Fruit fly (Drosophila melanogaster): ENCODE results near the gene Spn27A.

Spn27A gene

DNA sequence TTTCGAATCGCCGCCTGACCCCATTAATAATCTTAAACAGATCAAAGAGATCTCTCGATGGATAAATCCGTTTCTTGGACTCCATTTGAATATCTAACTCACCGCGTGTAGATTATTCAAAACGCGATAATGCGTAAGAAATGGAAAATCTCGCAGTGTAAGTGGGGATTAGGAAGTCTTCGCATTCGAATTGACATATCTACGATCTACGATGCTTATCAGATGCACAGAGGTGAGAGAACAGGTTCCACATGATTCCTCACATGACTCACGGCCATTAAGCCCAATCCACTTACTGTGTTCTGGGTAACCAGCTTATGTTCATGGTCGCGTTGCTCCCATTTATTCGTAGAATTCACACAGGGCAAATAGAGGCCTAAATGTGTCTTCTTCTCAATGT, 23.1 kb upstream of the Spn27A start:
- TF ChIP-seq bab1 (GFP tag; optimal IDR thresholded peaks at IDR 0.05) (no peak), CG33017 (tag; optimal IDR thresholded peaks at IDR 0.05) (no peak), CG12768 (GFP tag; optimal IDR thresholded peaks at IDR 0.05) (no peak), tj (GFP tag; optimal IDR thresholded peaks at IDR 0.05) (no peak), CG14711 (tag; optimal IDR thresholded peaks at IDR 0.05) (no peak), cnc (optimal IDR thresholded peaks at IDR 0.05) (no peak), Hr96 (GFP tag; optimal IDR thresholded peaks at IDR 0.05) (no peak)

DNA sequence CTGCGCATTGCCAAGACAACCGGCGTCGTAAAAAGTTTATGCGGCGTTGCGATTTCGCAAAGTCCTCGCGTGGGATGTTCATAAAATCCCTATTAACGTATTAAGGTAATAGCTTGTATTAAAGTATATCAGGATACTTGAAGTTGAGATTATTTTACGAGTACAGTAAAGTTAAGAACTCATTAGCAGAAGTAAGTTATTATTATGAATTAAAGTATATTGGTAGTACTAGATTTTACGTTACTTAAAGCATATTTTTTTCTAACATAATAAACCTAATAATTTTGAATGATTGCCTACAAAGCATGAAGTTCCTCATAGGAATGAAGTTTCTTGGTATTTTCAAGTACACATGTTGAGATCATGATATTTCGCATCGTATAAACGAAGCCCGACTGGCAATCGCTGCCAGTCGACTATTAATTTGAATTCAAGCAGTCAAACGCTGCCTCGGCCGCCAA, 20.7 kb upstream of the Spn27A start:
- TF ChIP-seq CG1620 (GFP tag; optimal IDR thresholded peaks at IDR 0.05) (no peak), Mnt (GFP tag; optimal IDR thresholded peaks at IDR 0.05) (no peak), CG14711 (tag; optimal IDR thresholded peaks at IDR 0.05) (no peak), CG5204 (GFP tag; optimal IDR thresholded peaks at IDR 0.05) (no peak), tj (GFP tag; optimal IDR thresholded peaks at IDR 0.05) (no peak), CG33017 (tag; optimal IDR thresholded peaks at IDR 0.05) (no peak), CG7101 (tag; optimal IDR thresholded peaks at IDR 0.05) (no peak), pad (GFP tag; optimal IDR thresholded peaks at IDR 0.05) (no peak), ovo (GFP tag; optimal IDR thresholded peaks at IDR 0.05) (no peak), CG11617 (GFP tag; optimal IDR thresholded peaks at IDR 0.05) (no peak), cic (GFP tag; optimal IDR thresholded peaks at IDR 0.05) (no peak)

DNA sequence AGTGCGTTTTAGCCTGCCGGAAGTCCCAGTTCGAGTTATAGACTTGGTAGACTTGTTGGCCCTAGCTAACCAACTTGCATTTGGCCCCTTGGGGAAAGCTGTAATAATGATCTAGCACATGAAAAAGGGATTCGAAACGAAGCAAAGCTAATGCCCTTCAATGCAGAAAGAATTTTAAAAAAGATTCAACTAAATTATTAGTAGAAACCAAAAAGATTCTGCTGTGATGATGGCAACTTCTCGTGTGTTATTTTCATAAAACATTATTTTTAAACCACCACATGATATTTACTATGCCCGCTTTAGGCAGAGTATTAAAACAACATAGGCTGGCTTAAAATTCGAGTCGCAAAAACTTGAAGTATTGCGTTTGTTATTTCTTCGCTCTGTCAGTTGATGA, 18.9 kb upstream of the Spn27A start:
- no peak for TF ChIP-seq toe (GFP tag; optimal IDR thresholded peaks at IDR 0.05)
- no peak for TF ChIP-seq CG7101 (tag; optimal IDR thresholded peaks at IDR 0.05)

DNA sequence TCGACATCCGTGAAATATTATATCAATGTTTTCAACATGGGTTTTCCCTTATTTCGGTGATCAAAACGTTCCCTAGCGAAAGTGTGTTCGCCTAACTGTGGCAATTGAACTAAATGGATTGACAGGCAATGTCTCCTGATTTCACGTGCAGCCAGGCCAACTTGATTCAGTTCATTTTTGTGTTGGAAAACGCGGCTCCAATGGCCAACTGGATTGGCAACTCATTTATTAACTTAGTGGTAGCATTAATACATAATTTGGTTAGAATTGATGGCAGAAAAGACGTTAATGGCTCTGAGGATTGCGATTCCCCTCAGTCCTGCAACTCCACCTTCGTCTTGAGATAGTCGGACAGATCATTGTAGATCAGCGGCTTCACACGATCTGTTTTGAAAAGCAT, 13.5 kb upstream of the Spn27A start, which contains the start of gene CG11327:
CG11327 (minus strand) TSS at position 101 of the 400 bp plus-strand sequence.
- no peak for TF ChIP-seq CG12768 (GFP tag; optimal IDR thresholded peaks at IDR 0.05)
- no peak for TF ChIP-seq cic (GFP tag; optimal IDR thresholded peaks at IDR 0.05)
- no peak for TF ChIP-seq pad (GFP tag; optimal IDR thresholded peaks at IDR 0.05)
- TF ChIP-seq tj (GFP tag; optimal IDR thresholded peaks at IDR 0.05) = no peak
- no peak for TF ChIP-seq CG7101 (tag; optimal IDR thresholded peaks at IDR 0.05)
- TF ChIP-seq CG11617 (GFP tag; optimal IDR thresholded peaks at IDR 0.05) = no peak
- no peak for TF ChIP-seq bab1 (GFP tag; optimal IDR thresholded peaks at IDR 0.05)
- no peak for TF ChIP-seq CG7045 (GFP tag; optimal IDR thresholded peaks at IDR 0.05)
- TF ChIP-seq Hr96 (GFP tag; optimal IDR thresholded peaks at IDR 0.05) = no peak
- no peak for TF ChIP-seq kay (GFP tag; ENCODE audit: borderline replicate concordance)
- TF ChIP-seq Crg-1 (GFP tag; optimal IDR thresholded peaks at IDR 0.05) = no peak

DNA sequence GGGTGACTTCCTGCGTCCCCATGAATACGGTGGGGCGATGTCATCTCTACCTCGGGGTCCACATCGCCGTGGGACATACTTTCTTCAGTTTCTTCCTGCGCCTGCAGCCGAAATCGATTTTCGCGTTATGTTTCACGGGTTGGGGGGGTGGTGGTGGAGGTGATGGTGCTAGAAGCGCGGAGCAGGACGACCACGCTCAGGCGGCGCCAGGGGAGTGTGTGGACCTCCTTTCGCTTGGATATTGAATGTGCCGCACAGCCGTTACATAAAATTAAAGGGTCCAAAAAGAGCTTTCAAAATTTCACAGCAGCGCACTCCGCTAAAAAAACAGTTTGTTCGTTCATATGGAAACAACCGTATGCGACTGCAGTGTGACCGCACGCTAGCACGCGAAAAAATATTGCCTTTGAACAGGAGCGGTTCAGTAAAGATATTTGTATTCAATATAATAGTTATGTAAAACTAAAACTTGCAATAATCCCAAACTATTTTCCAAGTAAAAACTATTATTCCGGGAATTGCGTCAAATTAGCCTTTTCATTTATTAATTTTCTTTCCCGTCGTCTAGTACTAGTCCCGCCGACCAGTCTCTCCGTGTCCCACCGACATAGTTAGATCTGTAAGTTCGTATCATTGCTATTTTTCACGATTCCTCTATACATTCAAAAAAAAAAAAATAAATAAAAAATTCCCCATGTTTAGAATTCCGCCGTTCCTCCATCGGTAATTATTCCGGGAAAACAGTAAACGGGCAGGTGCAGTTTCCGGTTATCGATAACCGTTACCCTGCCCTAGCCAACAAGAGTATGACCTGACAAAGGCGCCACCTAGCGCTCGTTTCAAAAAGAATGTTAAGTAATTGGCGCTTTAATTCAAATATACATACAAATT, 11.1 kb upstream of the Spn27A start, which contains the start of gene Nhe3:
Nhe3 (minus strand) TSS at position 373 of the 891 bp plus-strand sequence.
- peak; percentile 83 for TF ChIP-seq CG11617 (GFP tag; optimal IDR thresholded peaks at IDR 0.05)
- TF ChIP-seq CG14711 (tag; optimal IDR thresholded peaks at IDR 0.05) = peak; percentile 60
- peak; percentile 49 for TF ChIP-seq tj (GFP tag; optimal IDR thresholded peaks at IDR 0.05)
- peak; percentile 48 for TF ChIP-seq Crg-1 (GFP tag; optimal IDR thresholded peaks at IDR 0.05)
- peak; percentile 58 for TF ChIP-seq Clk (GFP tag; optimal IDR thresholded peaks at IDR 0.05)
- peak; percentile 81 for TF ChIP-seq CG5204 (GFP tag; optimal IDR thresholded peaks at IDR 0.05)
- TF ChIP-seq Mnt (GFP tag; optimal IDR thresholded peaks at IDR 0.05) = peak; percentile 86
- TF ChIP-seq cic (GFP tag; optimal IDR thresholded peaks at IDR 0.05) = peak; percentile 34
- peak; percentile 59 for TF ChIP-seq CG1620 (GFP tag; optimal IDR thresholded peaks at IDR 0.05)
- peak; percentile 75 for TF ChIP-seq CG12768 (GFP tag; optimal IDR thresholded peaks at IDR 0.05)
- TF ChIP-seq Hr96 (GFP tag; optimal IDR thresholded peaks at IDR 0.05) = peak; percentile 73
- peak; percentile 67 for TF ChIP-seq pad (GFP tag; optimal IDR thresholded peaks at IDR 0.05)
- peak; percentile 60 for TF ChIP-seq bab1 (GFP tag; optimal IDR thresholded peaks at IDR 0.05)
- TF ChIP-seq CG33017 (tag; optimal IDR thresholded peaks at IDR 0.05) = peak; percentile 46
- no peak for TF ChIP-seq toe (GFP tag; optimal IDR thresholded peaks at IDR 0.05)
- peak; percentile 68 for TF ChIP-seq CG7045 (GFP tag; optimal IDR thresholded peaks at IDR 0.05)
- TF ChIP-seq cnc (optimal IDR thresholded peaks at IDR 0.05) = no peak
- TF ChIP-seq ovo (GFP tag; optimal IDR thresholded peaks at IDR 0.05) = peak; percentile 85
- no peak for TF ChIP-seq kay (GFP tag; ENCODE audit: borderline replicate concordance)
- TF ChIP-seq CG7101 (tag; optimal IDR thresholded peaks at IDR 0.05) = peak; percentile 73

DNA sequence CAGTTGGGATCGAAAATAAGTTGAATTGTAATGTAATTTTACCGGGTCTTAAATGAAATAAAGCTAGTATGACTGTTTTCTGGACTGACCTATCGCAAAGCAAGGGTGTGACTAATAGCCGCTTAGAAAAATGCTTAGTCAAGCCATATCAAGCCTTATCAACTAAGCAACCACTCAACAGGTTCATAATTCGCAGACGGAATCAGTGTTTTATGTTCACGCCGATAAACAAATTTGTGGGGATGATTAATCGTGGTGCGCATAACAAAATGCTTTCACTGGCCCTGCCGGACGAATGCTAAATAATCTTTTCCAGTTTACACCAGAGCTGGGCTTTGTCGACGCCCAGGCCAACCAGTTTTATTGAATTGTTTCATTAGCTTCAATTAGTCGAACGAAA, 9.8 kb upstream of the Spn27A start:
- TF ChIP-seq CG5204 (GFP tag; optimal IDR thresholded peaks at IDR 0.05) = no peak
- peak in 1 of 2 experiments; percentile 38 for TF ChIP-seq cnc (optimal IDR thresholded peaks at IDR 0.05)
- peak; percentile 73 for TF ChIP-seq tj (GFP tag; optimal IDR thresholded peaks at IDR 0.05)
- TF ChIP-seq kay (GFP tag; ENCODE audit: borderline replicate concordance) = peak; percentile 81
- no peak for TF ChIP-seq CG33017 (tag; optimal IDR thresholded peaks at IDR 0.05)

DNA sequence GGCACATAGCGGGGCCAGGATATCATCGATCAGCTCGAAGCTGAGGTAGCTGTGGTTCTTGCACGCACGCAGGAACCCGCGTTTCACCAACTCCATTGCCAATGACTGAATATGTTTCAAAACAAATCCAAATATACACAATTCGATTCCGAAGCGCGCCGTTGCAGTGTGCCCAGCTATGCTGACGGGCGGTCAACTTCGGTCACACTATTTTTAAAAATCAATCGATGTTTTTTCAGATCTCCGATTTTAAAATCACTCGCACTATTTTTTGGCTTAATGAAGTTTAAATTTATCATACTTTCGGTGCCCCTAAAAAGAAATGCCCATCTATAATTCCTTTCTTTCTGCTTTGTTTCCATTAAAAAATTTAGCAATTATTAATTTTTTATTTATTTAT, 4.3 kb upstream of the Spn27A start, which contains the start of gene Nse1:
Nse1 (minus strand) TSS at position 173 of the 400 bp plus-strand sequence.
- TF ChIP-seq toe (GFP tag; optimal IDR thresholded peaks at IDR 0.05) (no peak), tj (GFP tag; optimal IDR thresholded peaks at IDR 0.05) (no peak), CG12768 (GFP tag; optimal IDR thresholded peaks at IDR 0.05) (no peak), Clk (GFP tag; optimal IDR thresholded peaks at IDR 0.05) (no peak), bab1 (GFP tag; optimal IDR thresholded peaks at IDR 0.05) (peak; percentile 1)
